Worm (Caenorhabditis elegans) whole organism, young adult: ENCODE results near the gene kel-3.
"Not testable (repeated sequence)": the region's sequence is repeated elsewhere in the genome, so short reads cannot be mapped to it uniquely, and the experiment has no call there.

Source experiments
- B0336.3 ChIP-seq: fragments of 200-800 bp; sonication (Bioruptor generic); IDR thresholded peaks from 2 replicates; pipeline ENCODE4 v1.3.6; 2022; ENCODE audit warnings: missing genetic modification characterization, missing compliant biosample characterization
- F22D6.2 ChIP-seq: sonication (generic microtip); optimal IDR thresholded peaks from 2 replicates; lab custom pipeline; 2016; ENCODE audit warnings: mild to moderate bottlenecking, missing genetic modification characterization, missing compliant biosample characterization
- F23B12.7 ChIP-seq: sonication (generic microtip); optimal IDR thresholded peaks from 2 replicates; lab custom pipeline; 2017; ENCODE audit warnings: missing genetic modification characterization, mild to moderate bottlenecking, missing compliant biosample characterization, antibody characterized with exemption, moderate library complexity; ENCODE audit not compliant: insufficient read depth
- F37B4.10 ChIP-seq: fragments of 200-800 bp; sonication (Bioruptor generic); IDR thresholded peaks from 2 replicates; pipeline ENCODE4 v1.3.6; 2022; ENCODE audit warnings: missing genetic modification characterization, missing compliant biosample characterization
- F55B11.4 ChIP-seq: sonication (generic microtip); optimal IDR thresholded peaks from 2 replicates; lab custom pipeline; 2016; ENCODE audit warnings: missing compliant biosample characterization, missing genetic modification characterization, borderline replicate concordance; ENCODE audit not compliant: insufficient read depth
- Y67H2A.10 ChIP-seq: fragments of 200-800 bp; sonication (Bioruptor generic); conservative IDR thresholded peaks from 2 replicates; pipeline ENCODE4 v1.3.6; 2022; ENCODE audit warnings: missing genetic modification reagents, missing genetic modification characterization, missing compliant biosample characterization
- Y79H2A.3 ChIP-seq: fragments of 200-800 bp; sonication (Bioruptor generic); conservative IDR thresholded peaks from 2 replicates; pipeline ENCODE4 v1.3.6; 2022; ENCODE audit warnings: missing genetic modification reagents, missing genetic modification characterization, missing compliant biosample characterization
- athp-1 ChIP-seq: sonication (generic microtip); optimal IDR thresholded peaks from 2 replicates; lab custom pipeline; 2017; ENCODE audit warnings: mild to moderate bottlenecking, missing genetic modification characterization, missing compliant biosample characterization
- bed-1 ChIP-seq: fragments of 200-800 bp; sonication (Bioruptor generic); IDR thresholded peaks from 2 replicates; pipeline ENCODE4 v1.3.6; 2022; ENCODE audit warnings: missing genetic modification reagents, missing genetic modification characterization, missing compliant biosample characterization
- bed-2 ChIP-seq: fragments of 200-800 bp; sonication (Bioruptor generic); IDR thresholded peaks from 2 replicates; pipeline ENCODE4 v1.3.6; 2022; ENCODE audit warnings: missing genetic modification reagents, missing genetic modification characterization, missing compliant biosample characterization
- cebp-1 ChIP-seq, 2 experiments: fragments of 200-800 bp in 1 of 2; sonication (Bioruptor generic) in 1 of 2; sonication (generic microtip) in 1 of 2; IDR thresholded peaks in 1 of 2; optimal IDR thresholded peaks in 1 of 2; 2 replicates each; pipeline versions ENCODE4 v1.3.6 to Lab custom; 2017 to 2022; ENCODE audit warnings: missing compliant biosample characterization in 2 of 2, missing genetic modification characterization in 2 of 2, mild to moderate bottlenecking in 1 of 2, missing genetic modification reagents in 1 of 2, moderate library complexity in 1 of 2
- ceh-27 ChIP-seq: fragments of 200-800 bp; sonication (Bioruptor generic); optimal IDR thresholded peaks from 2 replicates; lab custom pipeline; 2018; ENCODE audit warnings: mild to moderate bottlenecking, missing genetic modification characterization, moderate library complexity, missing compliant biosample characterization
- ceh-79 ChIP-seq: sonication (generic microtip); optimal IDR thresholded peaks from 2 replicates; lab custom pipeline; 2017; ENCODE audit warnings: mild to moderate bottlenecking, missing genetic modification characterization, missing compliant biosample characterization
- chd-7 ChIP-seq: sonication (generic microtip); optimal IDR thresholded peaks from 2 replicates; lab custom pipeline; 2016; ENCODE audit warnings: mild to moderate bottlenecking, missing genetic modification characterization, moderate library complexity, missing compliant biosample characterization
- dox-1 ChIP-seq: fragments of 200-800 bp; sonication (Bioruptor generic); IDR thresholded peaks from 2 replicates; pipeline ENCODE4 v1.3.6; 2022; ENCODE audit warnings: missing genetic modification reagents, missing genetic modification characterization, missing compliant biosample characterization
- egrh-3 ChIP-seq: fragments of 200-800 bp; sonication (Bioruptor generic); IDR thresholded peaks from 2 replicates; pipeline ENCODE4 v1.3.6; 2022; ENCODE audit warnings: missing genetic modification reagents, missing genetic modification characterization, missing compliant biosample characterization
- fkh-3 ChIP-seq: sonication (generic microtip); optimal IDR thresholded peaks from 2 replicates; lab custom pipeline; 2016; ENCODE audit warnings: mild to moderate bottlenecking, missing genetic modification characterization, missing compliant biosample characterization
- him-1 ChIP-seq: sonication (generic microtip); optimal IDR thresholded peaks from 2 replicates; lab custom pipeline; 2016; ENCODE audit warnings: missing genotype, missing genetic modification reagents, missing genetic modification characterization, missing compliant biosample characterization
- lin-35 ChIP-seq, 3 experiments: fragments of 150-350 bp in 2 of 3; sonication (generic microtip) in 1 of 3; optimal IDR thresholded peaks; 2 replicates each; lab custom pipeline; 2014 to 2018; ENCODE audit warnings: missing biosample characterization in 3 of 3, missing genetic modification characterization in 3 of 3, missing genetic modification reagents in 3 of 3
- lin-54 ChIP-seq: fragments of 200-800 bp; sonication (Bioruptor generic); optimal IDR thresholded peaks from 2 replicates; lab custom pipeline; 2018; ENCODE audit warnings: mild to moderate bottlenecking, missing genetic modification characterization, missing compliant biosample characterization
- lir-1 ChIP-seq: fragments of 200-800 bp; sonication (Bioruptor generic); conservative IDR thresholded peaks from 2 replicates; pipeline ENCODE4 v1.3.6; 2022; ENCODE audit warnings: missing genetic modification reagents, missing genetic modification characterization, missing compliant biosample characterization
- madf-6 ChIP-seq: fragments of 200-800 bp; sonication (Bioruptor generic); IDR thresholded peaks from 2 replicates; pipeline ENCODE4 v1.3.6; 2022; ENCODE audit warnings: missing genetic modification reagents, missing genetic modification characterization, missing compliant biosample characterization
- nhr-27 ChIP-seq: fragments of 200-800 bp; sonication (Bioruptor generic); optimal IDR thresholded peaks from 2 replicates; lab custom pipeline; 2018; ENCODE audit warnings: mild to moderate bottlenecking, missing genetic modification characterization, moderate library complexity, missing compliant biosample characterization
- nhr-90 ChIP-seq: sonication (generic microtip); optimal IDR thresholded peaks from 2 replicates; lab custom pipeline; 2016; ENCODE audit warnings: missing genotype, mild to moderate bottlenecking, missing genetic modification characterization, missing compliant biosample characterization
- snpc-3.4 ChIP-seq: sonication (generic microtip); optimal IDR thresholded peaks from 2 replicates; lab custom pipeline; 2017; ENCODE audit warnings: missing genetic modification characterization, mild to moderate bottlenecking, missing compliant biosample characterization, antibody characterized with exemption, moderate library complexity, missing genotype, missing genetic modification reagents
- somi-1 ChIP-seq: fragments of 200-800 bp; sonication (Bioruptor generic); optimal IDR thresholded peaks from 2 replicates; lab custom pipeline; 2018; ENCODE audit warnings: mild to moderate bottlenecking, missing genetic modification characterization, missing compliant biosample characterization
- tbx-9 ChIP-seq: sonication (generic microtip); optimal IDR thresholded peaks from 2 replicates; lab custom pipeline; 2016; ENCODE audit warnings: borderline replicate concordance, missing genetic modification characterization, inconsistent platforms, missing compliant biosample characterization
- ztf-26 ChIP-seq: sonication (generic microtip); optimal IDR thresholded peaks from 2 replicates; lab custom pipeline; 2017; ENCODE audit warnings: missing genetic modification characterization, missing compliant biosample characterization
- ztf-6 ChIP-seq: fragments of 200-800 bp; sonication (Bioruptor generic); IDR thresholded peaks from 2 replicates; pipeline ENCODE4 v1.3.6; 2022; ENCODE audit warnings: missing genetic modification reagents, missing genetic modification characterization, missing compliant biosample characterization

kel-3 gene

ce11 chrIII:13492377-13492776, 27.8 kb downstream of the kel-3 start, which contains the start of gene twk-40:
twk-40 (minus strand) TSS chrIII:13492477.
- TF ChIP-seq ztf-26 (tag; lab: Kevin White, UChicago) (no peak), F55B11.4 (tag; lab: Kevin White, UChicago) (no peak), tbx-9 (tag; lab: Kevin White, UChicago) (no peak), cebp-1 (GFP tag; IDR thresholded peaks at IDR 0.05; lab: Robert Waterston, UW) (no peak), cebp-1 (tag; optimal IDR thresholded peaks at IDR 0.05; lab: Kevin White, UChicago) (no peak), bed-1 (no peak), athp-1 (tag; lab: Kevin White, UChicago) (no peak), nhr-90 (tag; lab: Kevin White, UChicago) (no peak), nhr-27 (tag; lab: Kevin White, UChicago) (no peak), F23B12.7 (tag; lab: Kevin White, UChicago) (no peak), lin-35 (GFP tag; optimal IDR thresholded peaks at IDR 0.05; lab: Kevin White, UChicago) (no peak), dox-1 (GFP tag; lab: Robert Waterston, UW) (no peak), fkh-3 (tag; lab: Kevin White, UChicago) (no peak), ceh-27 (GFP tag; lab: Kevin White, UChicago) (no peak), Y67H2A.10 (no peak)

ce11 chrIII:13495571-13495970, 31.0 kb downstream of the kel-3 start, which contains the start of gene T28A8.2:
T28A8.2 (minus strand) TSS chrIII:13495671.
- no peak for TF ChIP-seq him-1 (tag; lab: Kevin White, UChicago)
- no peak for TF ChIP-seq egrh-3
- no peak for TF ChIP-seq ztf-6 (GFP tag; lab: Robert Waterston, UW)
- TF ChIP-seq, all 124 proteins: peak for 0

ce11 chrIII:13498899-13499298, 34.3 kb downstream of the kel-3 start, which contains the start of gene T28A8.6:
T28A8.6 (plus strand) TSS chrIII:13499199.
- TF ChIP-seq somi-1; F37B4.10 (GFP tag; lab: Robert Waterston, UW); Y79H2A.3 (GFP tag; lab: Robert Waterston, UW): not testable (repeated sequence)

- TF ChIP-seq madf-6 (GFP tag; lab: Robert Waterston, UW) (0 out of 2 replicates have a peak, but pooled peaks have one; percentile 14), lin-54 (GFP tag; lab: Kevin White, UChicago) (no peak)
Measured at ce11 chrIII:13501599-13501998, 37.0 kb downstream of the kel-3 start, which contains the start of gene T28A8.5. T28A8.5 (plus strand) TSS chrIII:13501630.

ce11 chrIII:13502513-13502912, 37.9 kb downstream of the kel-3 start, which contains the start of gene T28A8.8:
T28A8.8 (plus strand) TSS chrIII:13502813.
- TF ChIP-seq ztf-6 (GFP tag; lab: Robert Waterston, UW) (no peak), lin-35 (GFP tag; optimal IDR thresholded peaks at IDR 0.05; lab: Kevin White, UChicago) (no peak), chd-7 (no peak), ceh-79 (no peak), bed-2 (GFP tag; lab: Robert Waterston, UW) (no peak), F22D6.2 (tag; lab: Kevin White, UChicago) (no peak), B0336.3 (GFP tag; lab: Robert Waterston, UW) (no peak), ceh-27 (GFP tag; lab: Kevin White, UChicago) (no peak)

ce11 chrIII:13503379-13503778, 38.8 kb downstream of the kel-3 start, which contains the start of gene T28A8.4:
T28A8.4 (plus strand) TSS chrIII:13503679.
- TF ChIP-seq lir-1 = no peak
- TF ChIP-seq snpc-3.4 (tag; lab: Kevin White, UChicago) = no peak
